Fruit fly (Drosophila melanogaster): ENCODE measurements around the gene CG14731.

The CG14731 gene

DNA sequence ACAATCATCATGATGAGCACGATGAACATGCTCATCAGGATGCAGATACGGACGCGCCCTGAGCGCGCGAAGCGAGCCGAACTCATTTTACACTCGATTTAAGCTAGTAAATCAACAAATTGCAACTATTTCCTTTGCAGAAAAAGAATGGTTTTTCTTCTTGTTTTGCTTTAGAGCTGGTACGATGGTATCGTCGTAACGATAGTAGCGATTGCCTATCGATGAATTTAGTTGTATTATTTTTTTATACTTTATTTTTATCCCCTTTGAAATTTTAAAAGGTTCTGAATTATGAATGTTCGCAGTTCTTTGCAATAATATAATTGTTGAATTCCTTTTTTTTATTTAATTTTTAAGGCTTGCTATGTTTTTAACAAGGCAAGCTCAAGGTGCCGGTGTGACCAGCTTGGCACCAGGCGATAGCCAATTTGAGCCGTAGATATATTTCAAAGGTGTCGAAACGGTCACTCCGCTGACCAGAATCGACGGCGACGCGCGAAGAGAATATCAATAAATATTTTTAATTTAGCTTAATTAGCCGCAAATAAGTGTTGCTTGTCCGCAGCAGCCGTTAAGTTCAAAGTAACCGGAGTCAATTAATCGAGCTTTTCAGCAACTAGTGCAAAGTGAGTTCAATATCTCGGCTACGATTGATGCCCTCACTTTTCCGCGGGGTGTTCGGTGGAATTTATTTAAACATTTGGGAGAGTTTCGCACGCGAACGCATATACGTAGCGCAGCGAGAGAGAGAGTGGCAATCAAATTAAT lies 36.4 kb downstream of the CG14731 start, which contains the start of the genes CG12213 and GC1 (continued):
- TF ChIP-seq topi (GFP tag; optimal IDR thresholded peaks at IDR 0.05) = no peak
- no peak for TF ChIP-seq CG6163 (GFP tag; IDR thresholded peaks at IDR 0.05)
- TF ChIP-seq fd59A (GFP tag; optimal IDR thresholded peaks at IDR 0.05) = no peak
- TF ChIP-seq CG32006 (GFP tag; optimal IDR thresholded peaks at IDR 0.05) = peak; percentile 30
- TF ChIP-seq achi (GFP tag; optimal IDR thresholded peaks at IDR 0.05) = peak; percentile 15
- peak; percentile 56 for TF ChIP-seq Eip93F (GFP tag; optimal IDR thresholded peaks at IDR 0.05)
- TF ChIP-seq CG6276 (GFP tag; optimal IDR thresholded peaks at IDR 0.05) = no peak
- TF ChIP-seq Hr39 (GFP tag; optimal IDR thresholded peaks at IDR 0.05) = peak; percentile 24
- TF ChIP-seq CG3919 (GFP tag; optimal IDR thresholded peaks at IDR 0.05) = peak; percentile 33
- no peak for TF ChIP-seq acj6 (GFP tag; optimal IDR thresholded peaks at IDR 0.05)
- no peak for TF ChIP-seq Sox102F (GFP tag; optimal IDR thresholded peaks at IDR 0.05)
- peak; percentile 41 for TF ChIP-seq dsx (GFP tag; optimal IDR thresholded peaks at IDR 0.05; ENCODE audit: poor library complexity, severe bottlenecking)
- TF ChIP-seq esn (GFP tag; optimal IDR thresholded peaks at IDR 0.05) = peak; percentile 31
- TF ChIP-seq CG10669 (GFP tag; optimal IDR thresholded peaks at IDR 0.05) = no peak
- TF ChIP-seq fd85E (GFP tag; optimal IDR thresholded peaks at IDR 0.05) = no peak
- TF ChIP-seq CG34406 (GFP tag; optimal IDR thresholded peaks at IDR 0.05) = no peak
- TF ChIP-seq CG8632 (GFP tag; optimal IDR thresholded peaks at IDR 0.05) = no peak
- no peak for TF ChIP-seq Sox15 (GFP tag; optimal IDR thresholded peaks at IDR 0.05)
- peak; percentile 24 for TF ChIP-seq OdsH (GFP tag; optimal IDR thresholded peaks at IDR 0.05)
- TF ChIP-seq CG11762 (GFP tag; optimal IDR thresholded peaks at IDR 0.05; ENCODE audit: insufficient read depth) = no peak
- no peak for TF ChIP-seq salr (GFP tag; optimal IDR thresholded peaks at IDR 0.05)
- no peak for TF ChIP-seq CG1621 (tag; optimal IDR thresholded peaks at IDR 0.05)
- TF ChIP-seq CG6854 (GFP tag; optimal IDR thresholded peaks at IDR 0.05) = peak; percentile 2
- no peak for TF ChIP-seq pdm3 (GFP tag; optimal IDR thresholded peaks at IDR 0.05)
- TF ChIP-seq CG11294 (GFP tag; IDR thresholded peaks at IDR 0.05) = no peak
- no peak for TF ChIP-seq Gug (GFP tag; IDR thresholded peaks at IDR 0.05)
- no peak for TF ChIP-seq CG16779 (tag; optimal IDR thresholded peaks at IDR 0.05)
- TF ChIP-seq CG3032 (tag; optimal IDR thresholded peaks at IDR 0.05) = peak; percentile 57
- TF ChIP-seq fkh (GFP tag; optimal IDR thresholded peaks at IDR 0.05) = no peak
- TF ChIP-seq Ets21C (GFP tag; optimal IDR thresholded peaks at IDR 0.05) = peak; percentile 14
- TF ChIP-seq lz (GFP tag; optimal IDR thresholded peaks at IDR 0.05) = peak; percentile 24
- no peak for TF ChIP-seq Lpt (GFP tag; optimal IDR thresholded peaks at IDR 0.05)

DNA sequence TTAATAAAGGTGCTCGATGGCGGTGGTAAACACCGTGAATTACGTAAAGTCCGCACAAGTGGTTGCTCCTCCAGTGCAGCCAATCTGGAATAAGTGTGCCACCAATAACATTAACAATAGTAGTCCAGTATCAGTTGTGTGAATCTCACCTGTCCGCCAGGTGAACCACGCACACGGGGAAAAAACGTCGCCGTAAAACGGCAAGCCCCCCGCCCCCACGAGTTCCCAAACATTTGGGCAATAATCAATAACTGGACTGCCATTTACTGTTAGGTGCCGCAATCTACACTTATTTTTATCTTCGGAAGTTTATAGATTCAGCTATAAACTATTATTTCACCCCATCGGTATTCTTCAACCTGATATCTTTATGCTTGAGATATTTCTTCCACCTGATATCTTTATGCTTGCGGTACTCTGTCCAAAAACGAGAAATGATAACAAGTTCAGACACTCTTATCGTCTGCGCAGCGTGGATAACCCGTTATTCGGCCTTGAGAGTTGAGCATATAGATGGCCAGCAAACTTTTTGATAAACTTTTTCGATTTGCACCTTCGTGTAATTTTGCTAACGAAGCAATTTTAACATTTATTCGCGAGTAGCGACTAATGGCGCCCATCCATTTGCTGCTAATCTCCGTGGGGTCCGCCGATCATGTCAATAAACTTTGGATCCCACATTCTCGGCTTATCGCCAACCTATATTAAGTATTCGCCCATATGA lies 37.1 kb downstream of the CG14731 start:
- TF ChIP-seq CG3032 (tag; optimal IDR thresholded peaks at IDR 0.05) = no peak
- no peak for TF ChIP-seq CG8632 (GFP tag; optimal IDR thresholded peaks at IDR 0.05)
- no peak for TF ChIP-seq CG32006 (GFP tag; optimal IDR thresholded peaks at IDR 0.05)
- TF ChIP-seq salr (GFP tag; optimal IDR thresholded peaks at IDR 0.05) = no peak
- no peak for TF ChIP-seq CG15336 (GFP tag; IDR thresholded peaks at IDR 0.05)
- TF ChIP-seq acj6 (GFP tag; optimal IDR thresholded peaks at IDR 0.05) = no peak
- TF ChIP-seq Blimp-1 (GFP tag; optimal IDR thresholded peaks at IDR 0.05) = no peak
- peak; percentile 68 for TF ChIP-seq Eip78C (GFP tag)
- no peak for TF ChIP-seq CG31627 (GFP tag; optimal IDR thresholded peaks at IDR 0.05)
- no peak for TF ChIP-seq Ets96B (tag; optimal IDR thresholded peaks at IDR 0.05)
- peak; percentile 86 for TF ChIP-seq svp (GFP tag)
- TF ChIP-seq CG10669 (GFP tag; optimal IDR thresholded peaks at IDR 0.05) = no peak
- no peak for TF ChIP-seq CG6792 (GFP tag; optimal IDR thresholded peaks at IDR 0.05)
- peak; percentile 46 for TF ChIP-seq vri (GFP tag; optimal IDR thresholded peaks at IDR 0.05)
- no peak for TF ChIP-seq Smox (GFP tag; optimal IDR thresholded peaks at IDR 0.05)
- no peak for TF ChIP-seq OdsH (GFP tag; optimal IDR thresholded peaks at IDR 0.05)
- TF ChIP-seq net (GFP tag; optimal IDR thresholded peaks at IDR 0.05) = no peak
- no peak for TF ChIP-seq cyc (GFP tag; optimal IDR thresholded peaks at IDR 0.05)
- no peak for TF ChIP-seq Lpt (GFP tag; optimal IDR thresholded peaks at IDR 0.05)
- TF ChIP-seq CG6808 (GFP tag; optimal IDR thresholded peaks at IDR 0.05) = no peak
- TF ChIP-seq eg (GFP tag; IDR thresholded peaks at IDR 0.05) = no peak
- no peak for TF ChIP-seq CG6163 (GFP tag; IDR thresholded peaks at IDR 0.05)
- no peak for TF ChIP-seq CG6276 (GFP tag; optimal IDR thresholded peaks at IDR 0.05)
- TF ChIP-seq dac (GFP tag; optimal IDR thresholded peaks at IDR 0.05) = no peak
- no peak for TF ChIP-seq Met (GFP tag; optimal IDR thresholded peaks at IDR 0.05)
- no peak for TF ChIP-seq dsx (GFP tag; optimal IDR thresholded peaks at IDR 0.05; ENCODE audit: poor library complexity, severe bottlenecking)
- peak; percentile 38 for TF ChIP-seq fkh (GFP tag; optimal IDR thresholded peaks at IDR 0.05)
- no peak for TF ChIP-seq CG3919 (GFP tag; optimal IDR thresholded peaks at IDR 0.05)
- TF ChIP-seq CG11762 (GFP tag; optimal IDR thresholded peaks at IDR 0.05; ENCODE audit: insufficient read depth) = no peak
